Worm (Caenorhabditis elegans) whole organism, L2 larva: ENCODE measurements around the gene alg-2.

Experiments used
- C34F6.9 ChIP-seq: fragments of 150-350 bp; optimal IDR thresholded peaks from 2 replicates; lab custom pipeline; 2014; ENCODE audit warnings: missing biosample characterization, missing genetic modification characterization
- fos-1 ChIP-seq: fragments of 150-350 bp; optimal IDR thresholded peaks from 2 replicates; lab custom pipeline; 2014; ENCODE audit warnings: missing biosample characterization, missing genetic modification characterization
- lin-39 ChIP-seq: fragments of 150-350 bp; optimal IDR thresholded peaks from 2 replicates; lab custom pipeline; 2014; ENCODE audit warnings: missing biosample characterization, missing genetic modification reagents, missing genetic modification characterization
- lsy-2 ChIP-seq, 2 experiments: fragments of 150-350 bp in 1 of 2; sonication (generic microtip) in 1 of 2; optimal IDR thresholded peaks; 2 replicates each; lab custom pipeline; 2014 to 2017; ENCODE audit warnings: missing biosample characterization in 2 of 2, missing genetic modification characterization in 2 of 2
- nhr-237 ChIP-seq: fragments of 150-350 bp; optimal IDR thresholded peaks from 2 replicates; lab custom pipeline; 2014; ENCODE audit warnings: missing biosample characterization, missing genetic modification characterization
- sem-4 ChIP-seq: fragments of 150-350 bp; optimal IDR thresholded peaks from 2 replicates; lab custom pipeline; 2014; ENCODE audit warnings: missing biosample characterization, missing genetic modification reagents, missing genetic modification characterization
- skn-1 ChIP-seq: sonication (generic microtip); optimal IDR thresholded peaks from 2 replicates; lab custom pipeline; 2017; ENCODE audit warnings: missing biosample characterization, missing genetic modification characterization
- unc-62 ChIP-seq: fragments of 150-350 bp; optimal IDR thresholded peaks from 2 replicates; lab custom pipeline; 2014; ENCODE audit warnings: missing biosample characterization, missing genetic modification reagents, missing genetic modification characterization
- ztf-11 ChIP-seq: sonication (generic microtip); optimal IDR thresholded peaks from 2 replicates; lab custom pipeline; 2017; ENCODE audit warnings: missing biosample characterization, missing genetic modification characterization
- ztf-4 ChIP-seq: fragments of 150-350 bp; optimal IDR thresholded peaks from 2 replicates; lab custom pipeline; 2014; ENCODE audit warnings: missing biosample characterization, missing genetic modification characterization

ce11 chrII:923521-923920 is 50.5 kb downstream of the alg-2 start, which contains the start of gene fbxc-28:
- TF ChIP-seq skn-1 (no peak), fos-1 (no peak), ztf-4 (tag; lab: Kevin White, UChicago) (no peak), unc-62 (no peak), ztf-11 (tag; lab: Kevin White, UChicago) (no peak), nhr-237 (tag; lab: Kevin White, UChicago) (no peak), lsy-2 (tag; optimal IDR thresholded peaks at IDR 0.05; lab: Kevin White, UChicago) (no peak), lin-39 (tag; lab: Kevin White, UChicago) (no peak), sem-4 (tag; lab: Kevin White, UChicago) (no peak), C34F6.9 (no peak)
